Worm (Caenorhabditis elegans): Measurements from ENCODE around the gene Y43B11AR.3.

DNA sequence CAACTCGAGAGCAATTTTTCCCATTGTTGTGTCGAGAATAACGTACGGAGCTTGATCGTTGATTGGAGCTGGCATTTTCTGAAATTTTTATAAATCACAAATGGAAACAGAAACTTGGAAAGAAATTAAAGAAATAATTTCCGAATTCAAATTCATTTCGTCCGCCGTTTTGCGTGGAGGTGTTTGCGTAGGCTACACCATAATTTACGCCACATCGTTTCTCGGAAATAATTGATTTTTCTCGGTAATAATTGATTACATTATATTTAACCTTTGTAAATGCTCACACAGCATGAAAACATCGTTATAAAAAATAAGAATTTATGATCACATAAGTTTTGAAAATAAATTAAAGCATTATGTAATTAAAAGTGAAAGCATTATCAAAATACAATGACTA lies 49.6 kb upstream of the Y43B11AR.3 start, which contains the start of gene cyn-12:
- no peak for TF ChIP-seq nhr-28 (tag; optimal IDR thresholded peaks at IDR 0.05)
- no peak for TF ChIP-seq snpc-4 (tag; optimal IDR thresholded peaks at IDR 0.05)
- no peak for TF ChIP-seq aly-2 (tag; optimal IDR thresholded peaks at IDR 0.05)
- no peak for TF ChIP-seq ZK546.5 (tag; optimal IDR thresholded peaks at IDR 0.05)
- no peak for TF ChIP-seq mdl-1 (tag; optimal IDR thresholded peaks at IDR 0.05)

All from whole organism, L3 larva.